Worm (Caenorhabditis elegans): ENCODE data around the gene srab-13.

The srab-13 gene

DNA sequence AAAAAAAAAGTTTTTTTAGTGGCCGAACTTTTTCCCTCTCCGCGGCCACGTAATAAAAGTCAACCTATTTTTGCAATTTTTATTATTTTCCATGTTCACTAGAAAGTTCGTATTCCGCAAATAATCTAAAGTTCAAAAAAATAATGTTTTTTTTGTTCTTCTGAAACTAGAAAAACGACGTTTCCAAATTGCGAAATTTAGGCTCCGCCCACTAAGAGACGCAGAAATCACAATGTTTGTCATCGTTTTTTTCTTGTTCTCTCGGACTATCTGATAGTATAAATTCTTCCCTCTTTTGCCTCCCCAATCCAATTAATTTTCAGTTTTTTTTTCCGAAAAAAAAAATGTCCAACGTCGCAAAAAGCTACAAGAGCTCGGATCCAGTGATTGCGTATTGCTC, 29.6 kb upstream of the srab-13 start, which contains the start of gene comt-3:
Gene comt-3 (plus strand): TSS at position 214 of the 400 bp plus-strand sequence.
- TF ChIP-seq hmbx-1 (tag; optimal IDR thresholded peaks at IDR 0.05) (no peak), hmg-4 (GFP tag; optimal IDR thresholded peaks at IDR 0.05) (no peak), ama-1 (optimal IDR thresholded peaks at IDR 0.05) (no peak), tra-4 (tag; optimal IDR thresholded peaks at IDR 0.05) (no peak), F13C5.2 (tag; optimal IDR thresholded peaks at IDR 0.05) (no peak), ceh-13 (GFP tag; optimal IDR thresholded peaks at IDR 0.05) (no peak), B0310.2 (tag; optimal IDR thresholded peaks at IDR 0.05) (no peak), flt-1 (GFP tag; IDR thresholded peaks at IDR 0.05) (no peak), sea-1 (GFP tag; conservative IDR thresholded peaks at IDR 0.05) (no peak), aly-1 (tag; optimal IDR thresholded peaks at IDR 0.05) (no peak), ets-7 (tag; optimal IDR thresholded peaks at IDR 0.05) (no peak), pes-1 (GFP tag; IDR thresholded peaks at IDR 0.05) (no peak), tbx-37 (GFP tag; conservative IDR thresholded peaks at IDR 0.05) (no peak), hnd-1 (tag; optimal IDR thresholded peaks at IDR 0.05) (no peak), scrt-1 (GFP tag; IDR thresholded peaks at IDR 0.05) (no peak), ceh-36 (tag; optimal IDR thresholded peaks at IDR 0.05) (no peak), tbx-11 (GFP tag; IDR thresholded peaks at IDR 0.05) (no peak)

- TF ChIP-seq pes-1 (GFP tag; IDR thresholded peaks at IDR 0.05): no peak
- no peak for TF ChIP-seq scrt-1 (GFP tag; IDR thresholded peaks at IDR 0.05)
- TF ChIP-seq aly-1 (tag; optimal IDR thresholded peaks at IDR 0.05): no peak
- no peak for TF ChIP-seq ceh-13 (GFP tag; optimal IDR thresholded peaks at IDR 0.05)
- TF ChIP-seq ets-7 (tag; optimal IDR thresholded peaks at IDR 0.05): no peak
- TF ChIP-seq tbx-37 (GFP tag; conservative IDR thresholded peaks at IDR 0.05): no peak
- TF ChIP-seq F13C5.2 (tag; optimal IDR thresholded peaks at IDR 0.05): no peak
- no peak for TF ChIP-seq ceh-36 (tag; optimal IDR thresholded peaks at IDR 0.05)
- no peak for TF ChIP-seq flt-1 (GFP tag; IDR thresholded peaks at IDR 0.05)
- TF ChIP-seq tbx-11 (GFP tag; IDR thresholded peaks at IDR 0.05): no peak
- no peak for TF ChIP-seq hmg-4 (GFP tag; optimal IDR thresholded peaks at IDR 0.05)
Measured at ce11 chrV:2055765-2056504, 28.2 kb upstream of the srab-13 start.

DNA sequence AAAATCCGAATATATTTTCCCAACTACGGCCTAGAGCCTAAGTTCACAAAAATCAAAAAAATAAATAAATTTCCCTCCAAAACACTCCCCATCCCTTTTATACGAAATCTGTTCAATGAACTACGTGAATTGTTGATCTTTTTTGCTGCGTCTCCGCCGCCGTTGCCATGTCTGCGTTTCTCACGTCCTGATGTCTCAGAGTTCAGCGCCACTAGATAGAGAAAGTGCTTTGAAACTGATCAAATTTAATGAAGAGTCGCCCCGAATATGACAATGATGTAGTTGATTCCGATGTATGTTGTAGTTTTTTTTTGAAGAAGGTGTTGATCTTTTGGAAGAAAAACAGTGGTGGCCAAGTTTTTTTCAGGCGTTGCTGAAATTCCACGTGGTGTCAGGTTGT, 26.6 kb upstream of the srab-13 start:
- no peak for TF ChIP-seq F13C5.2 (tag; optimal IDR thresholded peaks at IDR 0.05)
- no peak for TF ChIP-seq scrt-1 (GFP tag; IDR thresholded peaks at IDR 0.05)
- TF ChIP-seq tbx-11 (GFP tag; IDR thresholded peaks at IDR 0.05): no peak
- no peak for TF ChIP-seq flt-1 (GFP tag; IDR thresholded peaks at IDR 0.05)
- TF ChIP-seq ceh-36 (tag; optimal IDR thresholded peaks at IDR 0.05): no peak
- no peak for TF ChIP-seq hmbx-1 (tag; optimal IDR thresholded peaks at IDR 0.05)
- TF ChIP-seq sea-1 (GFP tag; conservative IDR thresholded peaks at IDR 0.05): no peak
- TF ChIP-seq ets-7 (tag; optimal IDR thresholded peaks at IDR 0.05): no peak
- TF ChIP-seq B0310.2 (tag; optimal IDR thresholded peaks at IDR 0.05): no peak
- TF ChIP-seq hnd-1 (tag; optimal IDR thresholded peaks at IDR 0.05): no peak
- TF ChIP-seq hmg-4 (GFP tag; optimal IDR thresholded peaks at IDR 0.05): no peak
- TF ChIP-seq tra-4 (tag; optimal IDR thresholded peaks at IDR 0.05): no peak
- no peak for TF ChIP-seq ceh-13 (GFP tag; optimal IDR thresholded peaks at IDR 0.05)
- TF ChIP-seq pes-1 (GFP tag; IDR thresholded peaks at IDR 0.05): no peak
- TF ChIP-seq tbx-37 (GFP tag; conservative IDR thresholded peaks at IDR 0.05): no peak
- TF ChIP-seq ama-1 (optimal IDR thresholded peaks at IDR 0.05): no peak
- no peak for TF ChIP-seq aly-1 (tag; optimal IDR thresholded peaks at IDR 0.05)

ce11 chrV:2053509-2053908, 25.8 kb upstream of the srab-13 start, which contains the start of gene comt-5:
Gene comt-5, minus strand, starts transcription at chrV:2053609.
- no peak for TF ChIP-seq pes-1 (GFP tag; IDR thresholded peaks at IDR 0.05)
- no peak for TF ChIP-seq aly-1 (tag; optimal IDR thresholded peaks at IDR 0.05)

DNA sequence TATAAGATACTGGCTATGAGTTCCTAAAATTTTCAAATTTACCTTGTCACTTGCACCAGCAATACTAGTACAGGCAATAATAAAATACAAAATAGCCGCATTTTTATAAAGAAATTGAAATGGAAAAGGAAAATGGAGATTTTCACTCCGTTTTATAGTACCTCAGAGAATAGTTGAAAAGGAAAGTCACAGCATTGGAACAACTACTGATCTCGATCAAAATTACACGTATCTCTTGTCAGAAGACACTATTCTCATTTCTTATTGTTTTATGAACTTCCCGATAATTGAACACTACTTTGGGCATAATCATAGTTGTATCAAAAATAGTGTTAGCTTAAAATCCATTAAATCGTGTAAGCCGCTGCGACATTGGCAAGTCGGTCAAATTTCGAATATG, 23.8 kb upstream of the srab-13 start, which contains the start of gene Y40B10A.11:
Gene Y40B10A.11 (minus strand): TSS at position 101 of the 400 bp plus-strand sequence.
- TF ChIP-seq hmbx-1 (tag; optimal IDR thresholded peaks at IDR 0.05) (no peak), ets-7 (tag; optimal IDR thresholded peaks at IDR 0.05) (no peak), F13C5.2 (tag; optimal IDR thresholded peaks at IDR 0.05) (no peak), sea-1 (GFP tag; conservative IDR thresholded peaks at IDR 0.05) (no peak), pes-1 (GFP tag; IDR thresholded peaks at IDR 0.05) (no peak), ceh-13 (GFP tag; optimal IDR thresholded peaks at IDR 0.05) (no peak), hnd-1 (tag; optimal IDR thresholded peaks at IDR 0.05) (no peak), ama-1 (optimal IDR thresholded peaks at IDR 0.05) (no peak), scrt-1 (GFP tag; IDR thresholded peaks at IDR 0.05) (no peak), ceh-36 (tag; optimal IDR thresholded peaks at IDR 0.05) (no peak), tbx-11 (GFP tag; IDR thresholded peaks at IDR 0.05) (no peak), aly-1 (tag; optimal IDR thresholded peaks at IDR 0.05) (no peak), flt-1 (GFP tag; IDR thresholded peaks at IDR 0.05) (no peak), tbx-37 (GFP tag; conservative IDR thresholded peaks at IDR 0.05) (no peak), tra-4 (tag; optimal IDR thresholded peaks at IDR 0.05) (no peak), B0310.2 (tag; optimal IDR thresholded peaks at IDR 0.05) (no peak)

- TF ChIP-seq scrt-1 (GFP tag; IDR thresholded peaks at IDR 0.05) (0 out of 2 replicates have a peak, but pooled peaks have one; percentile 48), ama-1 (optimal IDR thresholded peaks at IDR 0.05) (no peak)
Measured at ce11 chrV:2050790-2051189, 23.1 kb upstream of the srab-13 start.

DNA sequence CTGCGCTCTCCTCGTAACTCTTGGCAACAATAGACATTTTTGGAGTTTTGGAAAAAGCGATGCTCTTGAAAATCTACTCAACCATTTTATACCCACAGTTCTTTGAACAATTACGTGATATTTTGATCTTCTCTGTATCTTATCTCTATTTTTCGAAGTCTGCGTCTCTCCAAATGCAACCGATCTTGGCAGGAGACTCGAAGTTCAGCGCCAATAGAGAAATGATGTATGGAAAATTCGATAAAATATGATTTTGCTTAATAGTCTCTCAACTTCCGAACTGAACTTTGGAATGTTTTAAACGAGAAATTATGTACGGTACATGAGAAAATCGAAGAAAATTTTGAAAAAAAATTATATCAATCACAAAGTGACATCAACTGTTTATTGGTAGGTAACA, 22.4 kb upstream of the srab-13 start, which contains the start of gene comt-4:
Gene comt-4 (minus strand): TSS at position 50 of the 400 bp plus-strand sequence.
- TF ChIP-seq hmbx-1 (tag; optimal IDR thresholded peaks at IDR 0.05) (no peak), F13C5.2 (tag; optimal IDR thresholded peaks at IDR 0.05) (no peak), ceh-13 (GFP tag; optimal IDR thresholded peaks at IDR 0.05) (no peak), tbx-11 (GFP tag; IDR thresholded peaks at IDR 0.05) (no peak), sea-1 (GFP tag; conservative IDR thresholded peaks at IDR 0.05) (no peak), tbx-37 (GFP tag; conservative IDR thresholded peaks at IDR 0.05) (no peak), aly-1 (tag; optimal IDR thresholded peaks at IDR 0.05) (no peak), flt-1 (GFP tag; IDR thresholded peaks at IDR 0.05) (no peak), ets-7 (tag; optimal IDR thresholded peaks at IDR 0.05) (no peak), scrt-1 (GFP tag; IDR thresholded peaks at IDR 0.05) (no peak)
